Worm (Caenorhabditis elegans): ENCODE data around the gene cyp-34A9.

DNA sequence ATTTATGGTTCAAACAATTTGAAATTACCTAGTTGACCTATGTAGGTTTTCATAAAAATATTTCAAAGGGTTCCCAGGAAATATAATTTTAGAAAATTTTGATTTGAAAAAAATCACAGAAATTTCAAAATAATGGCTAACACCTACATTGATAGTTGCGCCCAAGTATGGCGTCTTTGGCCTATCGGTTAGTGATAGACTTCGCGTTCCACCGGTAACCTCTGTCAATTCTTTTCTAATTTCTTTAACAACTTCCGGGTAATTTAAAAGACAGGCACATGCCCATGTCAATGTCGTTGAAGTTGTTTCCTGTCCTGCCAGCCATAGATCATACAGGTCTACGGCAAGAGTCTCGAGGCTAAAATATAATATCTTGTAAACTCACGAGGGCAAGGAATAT, 1.4 kb downstream of the cyp-34A9 start:
- TF ChIP-seq ama-1 (optimal IDR thresholded peaks at IDR 0.05) (no peak), nhr-12 (tag; optimal IDR thresholded peaks at IDR 0.05) (no peak), zag-1 (tag; optimal IDR thresholded peaks at IDR 0.05) (no peak), nhr-76 (tag; optimal IDR thresholded peaks at IDR 0.05) (no peak), nfya-1 (tag; optimal IDR thresholded peaks at IDR 0.05; ENCODE audit: insufficient read depth) (no peak), jun-1 (tag; optimal IDR thresholded peaks at IDR 0.05) (no peak), nhr-11 (tag; optimal IDR thresholded peaks at IDR 0.05) (no peak), pqm-1 (tag; optimal IDR thresholded peaks at IDR 0.05) (no peak), unc-62 (GFP tag; optimal IDR thresholded peaks at IDR 0.05) (no peak), elt-2 (tag; optimal IDR thresholded peaks at IDR 0.05) (no peak)

All from whole organism, L3 larva.